Worm (Caenorhabditis elegans) whole organism, early embryonic: ENCODE results near the gene clec-3.

Source experiments
- B0310.2 ChIP-seq: sonication (generic microtip); optimal IDR thresholded peaks from 2 replicates; lab custom pipeline; 2016; ENCODE audit warnings: mild to moderate bottlenecking, missing genetic modification characterization, missing compliant biosample characterization
- F13C5.2 ChIP-seq: sonication (generic microtip); optimal IDR thresholded peaks from 2 replicates; lab custom pipeline; 2017; ENCODE audit warnings: mild to moderate bottlenecking, missing genetic modification characterization, inconsistent platforms, missing compliant biosample characterization
- aly-1 ChIP-seq: sonication (generic microtip); optimal IDR thresholded peaks from 2 replicates; lab custom pipeline; 2016; ENCODE audit warnings: missing genetic modification characterization, missing compliant biosample characterization
- ama-1 ChIP-seq: fragments of 150-350 bp; optimal IDR thresholded peaks from 2 replicates; lab custom pipeline; 2014
- ceh-13 ChIP-seq: fragments of 200-800 bp; sonication (Bioruptor generic); optimal IDR thresholded peaks from 2 replicates; lab custom pipeline; 2018; ENCODE audit warnings: mild to moderate bottlenecking, missing genetic modification characterization, missing compliant biosample characterization
- ceh-36 ChIP-seq: sonication (generic microtip); optimal IDR thresholded peaks from 2 replicates; lab custom pipeline; 2016; ENCODE audit warnings: missing genetic modification characterization, inconsistent platforms, missing compliant biosample characterization
- ets-7 ChIP-seq: sonication (generic microtip); optimal IDR thresholded peaks from 2 replicates; lab custom pipeline; 2016; ENCODE audit warnings: missing genotype, missing genetic modification characterization, missing compliant biosample characterization
- flt-1 ChIP-seq: fragments of 200-800 bp; sonication (Bioruptor generic); IDR thresholded peaks from 2 replicates; pipeline ENCODE4 v1.3.6; 2022; ENCODE audit warnings: missing genetic modification characterization, missing compliant biosample characterization
- hmbx-1 ChIP-seq: sonication (generic microtip); optimal IDR thresholded peaks from 2 replicates; lab custom pipeline; 2016; ENCODE audit warnings: mild to moderate bottlenecking, missing genetic modification characterization, missing compliant biosample characterization
- hmg-4 ChIP-seq: fragments of 200-800 bp; sonication (Bioruptor generic); optimal IDR thresholded peaks from 2 replicates; lab custom pipeline; 2018; ENCODE audit warnings: mild to moderate bottlenecking, missing genetic modification characterization, missing compliant biosample characterization
- hnd-1 ChIP-seq: sonication (generic microtip); optimal IDR thresholded peaks from 2 replicates; lab custom pipeline; 2016; ENCODE audit warnings: missing genetic modification characterization, missing compliant biosample characterization
- pes-1 ChIP-seq: fragments of 200-800 bp; sonication (Bioruptor generic); IDR thresholded peaks from 2 replicates; pipeline ENCODE4 v1.3.6; 2022; ENCODE audit warnings: missing genetic modification reagents, missing genetic modification characterization, missing compliant biosample characterization
- scrt-1 ChIP-seq: fragments of 200-800 bp; sonication (Bioruptor generic); IDR thresholded peaks from 2 replicates; pipeline ENCODE4 v1.3.6; 2022; ENCODE audit warnings: missing genetic modification characterization, missing compliant biosample characterization
- sea-1 ChIP-seq: fragments of 200-800 bp; sonication (Bioruptor generic); conservative IDR thresholded peaks from 2 replicates; pipeline ENCODE4 v1.3.6; 2022; ENCODE audit warnings: missing genetic modification characterization, missing compliant biosample characterization
- tbx-11 ChIP-seq: fragments of 200-800 bp; sonication (Bioruptor generic); IDR thresholded peaks from 2 replicates; pipeline ENCODE4 v1.3.6; 2022; ENCODE audit warnings: missing genetic modification characterization, missing compliant biosample characterization
- tbx-37 ChIP-seq: fragments of 200-800 bp; sonication (Bioruptor generic); conservative IDR thresholded peaks from 2 replicates; pipeline ENCODE4 v1.3.6; 2022; ENCODE audit warnings: missing genetic modification reagents, missing genetic modification characterization, missing compliant biosample characterization
- tra-4 ChIP-seq: sonication (generic microtip); optimal IDR thresholded peaks from 2 replicates; lab custom pipeline; 2017; ENCODE audit warnings: missing genetic modification characterization, missing compliant biosample characterization

Gene clec-3

ce11 chrII:2989076-2989475 lies 30.6 kb downstream of the clec-3 start:
- peak; percentile 39 for TF ChIP-seq ceh-36 (tag; lab: Kevin White, UChicago)

ce11 chrII:2987854-2988350 lies 31.8 kb downstream of the clec-3 start, which contains the start of gene lido-7:
TSS of gene lido-7 (plus strand) at chrII:2988300.
- no peak for TF ChIP-seq ceh-13
- no peak for TF ChIP-seq scrt-1 (GFP tag; lab: Robert Waterston, UW)
- TF ChIP-seq tbx-37 (GFP tag; lab: Robert Waterston, UW): no peak
- TF ChIP-seq tbx-11 (GFP tag; lab: Robert Waterston, UW): no peak
- no peak for TF ChIP-seq B0310.2 (tag; lab: Kevin White, UChicago)
- no peak for TF ChIP-seq hmg-4 (GFP tag; lab: Kevin White, UChicago)
- TF ChIP-seq sea-1 (GFP tag; lab: Robert Waterston, UW): no peak
- TF ChIP-seq ceh-36 (tag; lab: Kevin White, UChicago): no peak
- TF ChIP-seq F13C5.2 (tag; lab: Kevin White, UChicago): no peak
- TF ChIP-seq ets-7 (tag; lab: Kevin White, UChicago): no peak
- TF ChIP-seq aly-1 (tag; lab: Kevin White, UChicago): no peak
- TF ChIP-seq tra-4 (tag; lab: Kevin White, UChicago): no peak
- no peak for TF ChIP-seq flt-1 (GFP tag; lab: Robert Waterston, UW)
- no peak for TF ChIP-seq pes-1 (GFP tag; lab: Robert Waterston, UW)

DNA sequence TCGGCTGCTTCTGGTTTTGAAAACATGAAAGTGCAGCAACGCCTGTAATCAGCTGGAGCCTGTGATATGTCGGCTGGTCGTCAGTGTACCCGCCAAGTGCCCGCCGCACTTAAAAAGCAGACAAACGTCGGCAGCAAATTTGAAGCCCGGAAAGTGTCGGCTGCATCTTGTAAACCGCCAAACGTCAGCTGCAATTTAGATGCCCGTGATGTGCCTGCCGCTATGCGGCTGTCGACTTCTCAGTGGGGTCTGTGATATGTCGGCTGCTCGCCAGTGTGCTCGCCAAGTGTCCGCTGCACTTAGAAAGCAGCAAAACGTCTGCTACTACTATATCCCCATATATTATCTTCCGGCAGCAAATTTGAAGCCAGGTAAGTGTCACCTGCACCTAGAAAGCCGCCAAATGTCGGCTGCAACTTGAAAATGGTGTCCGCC lies 32.6 kb downstream of the clec-3 start:
- TF ChIP-seq F13C5.2 (tag; lab: Kevin White, UChicago): no peak

- TF ChIP-seq tbx-11 (GFP tag; lab: Robert Waterston, UW) (no peak), ama-1 (no peak), ceh-13 (no peak), ceh-36 (tag; lab: Kevin White, UChicago) (no peak)
Observed at ce11 chrII:2985935-2986498, 33.7 kb downstream of the clec-3 start.

DNA sequence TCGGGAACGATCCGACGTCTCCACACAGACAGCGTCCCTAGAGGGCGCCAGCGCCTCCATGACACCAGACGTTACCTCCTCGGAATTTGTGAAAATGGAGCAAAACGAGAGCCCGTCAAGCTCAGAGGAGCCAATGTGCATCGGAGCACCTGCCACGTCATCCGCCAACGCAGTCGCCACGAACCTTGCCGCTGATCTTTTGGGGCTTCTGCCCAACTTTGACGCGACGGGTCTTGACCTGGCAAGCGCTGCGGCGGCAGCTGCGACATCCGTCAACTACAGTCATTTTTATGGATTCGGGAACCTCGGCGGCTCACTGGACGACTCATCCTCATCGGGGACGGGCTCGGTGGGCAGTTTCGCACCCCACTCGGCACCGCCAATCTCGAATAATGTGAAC lies 34.3 kb downstream of the clec-3 start:
- TF ChIP-seq sea-1 (GFP tag; lab: Robert Waterston, UW) (no peak), flt-1 (GFP tag; lab: Robert Waterston, UW) (no peak), ceh-36 (tag; lab: Kevin White, UChicago) (no peak), aly-1 (tag; lab: Kevin White, UChicago) (no peak), B0310.2 (tag; lab: Kevin White, UChicago) (no peak), hmbx-1 (tag; lab: Kevin White, UChicago) (no peak), F13C5.2 (tag; lab: Kevin White, UChicago) (no peak), hnd-1 (tag; lab: Kevin White, UChicago) (no peak), scrt-1 (GFP tag; lab: Robert Waterston, UW) (no peak)

ce11 chrII:2984383-2984782 lies 35.3 kb downstream of the clec-3 start:
- TF ChIP-seq scrt-1 (GFP tag; lab: Robert Waterston, UW) (no peak), B0310.2 (tag; lab: Kevin White, UChicago) (no peak), hnd-1 (tag; lab: Kevin White, UChicago) (no peak), ceh-36 (tag; lab: Kevin White, UChicago) (no peak), hmbx-1 (tag; lab: Kevin White, UChicago) (no peak)

ce11 chrII:2979061-2979460 lies 40.6 kb downstream of the clec-3 start:
- peak; percentile 95 for TF ChIP-seq ceh-36 (tag; lab: Kevin White, UChicago)
- no peak for TF ChIP-seq pes-1 (GFP tag; lab: Robert Waterston, UW)

- TF ChIP-seq ceh-36 (tag; lab: Kevin White, UChicago) (no peak), pes-1 (GFP tag; lab: Robert Waterston, UW) (no peak), ama-1 (no peak), sea-1 (GFP tag; lab: Robert Waterston, UW) (no peak), tbx-37 (GFP tag; lab: Robert Waterston, UW) (no peak)
Observed at ce11 chrII:2977652-2978051, 42.1 kb downstream of the clec-3 start.

ce11 chrII:2976597-2976996 lies 43.1 kb downstream of the clec-3 start, which contains the start of gene nhr-88:
TSS of gene nhr-88 (plus strand) at chrII:2976639.
- TF ChIP-seq tra-4 (tag; lab: Kevin White, UChicago) (no peak), F13C5.2 (tag; lab: Kevin White, UChicago) (no peak), hmg-4 (GFP tag; lab: Kevin White, UChicago) (no peak), sea-1 (GFP tag; lab: Robert Waterston, UW) (no peak), tbx-37 (GFP tag; lab: Robert Waterston, UW) (no peak), ets-7 (tag; lab: Kevin White, UChicago) (no peak), aly-1 (tag; lab: Kevin White, UChicago) (no peak), hnd-1 (tag; lab: Kevin White, UChicago) (no peak), ama-1 (no peak), scrt-1 (GFP tag; lab: Robert Waterston, UW) (no peak), B0310.2 (tag; lab: Kevin White, UChicago) (no peak)
